Fruit fly (Drosophila melanogaster): Measurements from ENCODE around the gene CG3104.

Gene CG3104

DNA sequence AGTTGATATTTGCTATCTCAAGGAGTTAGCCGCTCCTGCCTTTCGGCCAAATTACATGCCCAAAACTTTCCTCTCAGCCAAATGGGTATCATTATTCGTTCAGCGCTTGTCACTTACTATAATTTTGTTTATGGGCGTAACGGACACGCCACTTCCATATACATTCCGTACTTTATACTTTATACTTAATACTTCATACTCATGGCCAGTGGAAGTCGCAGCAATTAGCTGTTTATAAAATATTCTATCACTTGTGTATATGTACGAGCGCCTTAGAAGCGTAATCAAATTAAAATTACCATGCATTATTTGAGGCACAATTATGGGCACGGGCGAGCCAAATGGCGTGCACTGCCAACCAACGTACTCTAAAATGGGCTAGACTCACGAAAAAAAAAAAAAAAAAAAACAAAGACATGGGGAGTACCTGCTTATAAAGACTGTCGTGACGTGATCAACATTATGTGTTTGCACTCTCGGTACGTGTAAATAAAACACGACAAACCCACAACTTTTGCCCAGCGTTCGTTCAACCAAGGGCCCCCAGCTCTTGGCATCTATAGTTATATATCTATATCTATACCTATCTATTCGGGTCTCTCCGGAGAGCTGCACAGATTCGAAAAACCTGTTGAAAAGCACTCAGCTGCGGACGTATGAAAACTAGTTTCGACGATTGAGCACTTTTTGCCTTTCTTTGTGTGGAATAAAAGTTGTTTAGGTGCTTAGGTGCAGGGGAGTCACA lies 5.7 kb upstream of the CG3104 start:
- peak in 1 of 2 experiments; percentile 73 for TF ChIP-seq EcR (GFP tag; optimal IDR thresholded peaks at IDR 0.05)
- TF ChIP-seq Dll (optimal IDR thresholded peaks at IDR 0.05): no peak

dm6 chr2L:2857862-2858734 lies 2.5 kb upstream of the CG3104 start:
- TF ChIP-seq Dll (optimal IDR thresholded peaks at IDR 0.05) (no peak), EcR (GFP tag; optimal IDR thresholded peaks at IDR 0.05) (no peak), CG8478 (optimal IDR thresholded peaks at IDR 0.05) (no peak)

dm6 chr2L:2856960-2857584 lies 1.5 kb upstream of the CG3104 start, which contains the start of gene CG2991:
Gene CG2991 (plus strand): TSS chr2L:2857164.
- TF ChIP-seq psq (optimal IDR thresholded peaks at IDR 0.05) (no peak), Dll (optimal IDR thresholded peaks at IDR 0.05) (no peak), pan (optimal IDR thresholded peaks at IDR 0.05) (peak; percentile 18), usp (GFP tag; optimal IDR thresholded peaks at IDR 0.05) (no peak), CG8478 (optimal IDR thresholded peaks at IDR 0.05) (no peak), EcR (GFP tag; optimal IDR thresholded peaks at IDR 0.05) (no peak)

dm6 chr2L:2855204-2855768 lies 292 bp downstream of the CG3104 start:
- no peak for TF ChIP-seq EcR (GFP tag; optimal IDR thresholded peaks at IDR 0.05)
- TF ChIP-seq usp (GFP tag; optimal IDR thresholded peaks at IDR 0.05): no peak
- no peak for TF ChIP-seq CG8478 (optimal IDR thresholded peaks at IDR 0.05)

- TF ChIP-seq pan (optimal IDR thresholded peaks at IDR 0.05) (no peak), Dll (optimal IDR thresholded peaks at IDR 0.05) (no peak), EcR (GFP tag; optimal IDR thresholded peaks at IDR 0.05) (no peak), usp (GFP tag; optimal IDR thresholded peaks at IDR 0.05) (no peak), psq (optimal IDR thresholded peaks at IDR 0.05) (no peak), CG8478 (optimal IDR thresholded peaks at IDR 0.05) (no peak)
Observed at dm6 chr2L:2851589-2851988, 4.0 kb downstream of the CG3104 start.

DNA sequence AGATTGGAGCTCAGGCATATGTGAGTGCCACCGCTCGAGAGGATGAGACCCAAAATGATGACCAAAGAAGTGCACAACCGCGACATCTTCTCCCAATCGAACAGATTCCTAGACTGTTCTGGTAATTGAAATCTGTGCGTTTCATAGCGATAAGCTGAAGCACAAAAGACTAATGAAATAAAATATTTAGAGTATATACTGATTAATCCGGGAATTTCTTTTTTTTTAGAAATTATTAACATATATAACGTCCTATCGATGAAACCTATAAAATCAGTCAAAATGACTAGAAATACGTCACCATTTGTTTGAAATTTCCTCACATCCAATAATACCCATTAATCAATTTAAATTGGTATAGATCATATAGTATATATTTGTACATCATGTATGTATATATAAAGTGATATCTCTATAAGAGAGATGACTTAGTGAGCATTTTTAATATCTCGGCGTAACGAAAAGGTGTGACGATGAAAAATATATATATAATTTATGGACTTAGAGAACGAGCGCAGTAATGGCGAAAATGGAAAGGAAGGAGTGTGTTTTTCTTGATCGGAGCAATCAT lies 8.4 kb downstream of the CG3104 start, which contains the start of the genes CG3117 and CG2983:
Gene CG3117, minus strand, starts transcription at position 101 of the 571 bp plus-strand sequence.
Gene CG2983, plus strand, starts transcription at position 521 of the 571 bp plus-strand sequence.
- TF ChIP-seq usp (GFP tag; optimal IDR thresholded peaks at IDR 0.05) (no peak), EcR (GFP tag; optimal IDR thresholded peaks at IDR 0.05) (no peak), CG8478 (optimal IDR thresholded peaks at IDR 0.05) (no peak), Dll (optimal IDR thresholded peaks at IDR 0.05) (no peak)

DNA sequence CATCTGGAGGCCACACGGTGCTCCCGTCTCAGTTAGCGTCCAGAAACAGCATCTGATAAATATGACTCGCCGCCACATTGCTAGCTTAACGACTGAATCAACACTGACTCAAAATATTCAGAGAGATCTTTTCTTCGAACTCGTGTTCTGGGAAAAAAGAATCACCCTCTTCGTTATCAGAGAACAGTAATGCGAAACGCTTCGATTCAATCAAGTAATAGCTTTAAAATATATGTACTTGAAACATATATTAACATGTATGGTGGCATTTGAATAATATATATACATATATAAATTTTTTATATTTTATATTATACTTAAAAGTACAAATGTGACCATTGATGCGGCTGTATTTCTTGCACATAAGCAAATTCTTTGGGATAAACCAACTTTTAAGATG lies 9.9 kb downstream of the CG3104 start, which contains the start of gene CG18557:
Gene CG18557, minus strand, starts transcription at position 101 of the 400 bp plus-strand sequence.
- TF ChIP-seq psq (optimal IDR thresholded peaks at IDR 0.05) (no peak), EcR (GFP tag; optimal IDR thresholded peaks at IDR 0.05) (no peak), pan (optimal IDR thresholded peaks at IDR 0.05) (no peak), Dll (optimal IDR thresholded peaks at IDR 0.05) (no peak), CG8478 (optimal IDR thresholded peaks at IDR 0.05) (no peak), usp (GFP tag; optimal IDR thresholded peaks at IDR 0.05) (no peak)

- TF ChIP-seq Dll (optimal IDR thresholded peaks at IDR 0.05): no peak
- TF ChIP-seq EcR (GFP tag; optimal IDR thresholded peaks at IDR 0.05): no peak
- no peak for TF ChIP-seq CG8478 (optimal IDR thresholded peaks at IDR 0.05)
- TF ChIP-seq pan (optimal IDR thresholded peaks at IDR 0.05): no peak
- no peak for TF ChIP-seq psq (optimal IDR thresholded peaks at IDR 0.05)
- no peak for TF ChIP-seq usp (GFP tag; optimal IDR thresholded peaks at IDR 0.05)
Observed at dm6 chr2L:2844413-2844812, 11.2 kb downstream of the CG3104 start, which contains the start of gene CG18558. Gene CG18558 (minus strand): TSS chr2L:2844513.

dm6 chr2L:2840311-2840710 lies 15.3 kb downstream of the CG3104 start:
- no peak for TF ChIP-seq CG8478 (optimal IDR thresholded peaks at IDR 0.05)
- TF ChIP-seq EcR (GFP tag; optimal IDR thresholded peaks at IDR 0.05): no peak
- TF ChIP-seq usp (GFP tag; optimal IDR thresholded peaks at IDR 0.05): no peak
- TF ChIP-seq psq (optimal IDR thresholded peaks at IDR 0.05): no peak
- TF ChIP-seq pan (optimal IDR thresholded peaks at IDR 0.05): no peak
- TF ChIP-seq Dll (optimal IDR thresholded peaks at IDR 0.05): no peak

DNA sequence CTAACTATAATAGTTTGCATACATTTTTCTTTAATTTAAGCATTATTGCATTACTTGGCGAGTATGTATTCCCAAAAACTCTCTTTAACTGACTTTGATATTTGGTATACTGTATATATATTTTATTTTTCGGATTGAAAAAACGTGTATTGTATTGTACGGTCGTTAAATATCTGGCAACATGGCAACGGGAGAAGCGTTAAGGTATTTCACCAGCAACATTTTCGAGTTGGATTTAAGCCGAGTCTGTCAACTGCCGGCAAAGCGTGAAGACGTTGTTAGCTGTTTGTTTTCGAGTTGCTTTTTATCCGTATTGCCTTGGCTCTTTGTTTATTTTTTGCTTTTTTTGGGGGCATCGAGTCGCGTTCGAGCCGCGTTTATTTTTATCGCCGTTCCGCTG lies 15.7 kb downstream of the CG3104 start, which contains the start of gene CG2975:
Gene CG2975, plus strand, starts transcription at position 275 of the 400 bp plus-strand sequence.
- TF ChIP-seq Dll (optimal IDR thresholded peaks at IDR 0.05): no peak
- no peak for TF ChIP-seq pan (optimal IDR thresholded peaks at IDR 0.05)
- TF ChIP-seq EcR (GFP tag; optimal IDR thresholded peaks at IDR 0.05): no peak
- no peak for TF ChIP-seq CG8478 (optimal IDR thresholded peaks at IDR 0.05)
- no peak for TF ChIP-seq usp (GFP tag; optimal IDR thresholded peaks at IDR 0.05)
- TF ChIP-seq psq (optimal IDR thresholded peaks at IDR 0.05): no peak

- TF ChIP-seq pan (optimal IDR thresholded peaks at IDR 0.05): no peak
- no peak for TF ChIP-seq Dll (optimal IDR thresholded peaks at IDR 0.05)
- TF ChIP-seq CG8478 (optimal IDR thresholded peaks at IDR 0.05): no peak
- no peak for TF ChIP-seq usp (GFP tag; optimal IDR thresholded peaks at IDR 0.05)
- no peak for TF ChIP-seq EcR (GFP tag; optimal IDR thresholded peaks at IDR 0.05)
Observed at dm6 chr2L:2837742-2838461, 17.7 kb downstream of the CG3104 start, which contains the start of the genes CG3119 and Cpr23B. Gene CG3119 (minus strand): TSS chr2L:2837833. Gene Cpr23B (plus strand): TSS chr2L:2838411.

All from whole organism.